Worm (Caenorhabditis elegans) whole organism, young adult: ENCODE data around the gene C18D4.3.

Experiments
- ama-1 ChIP-seq, 3 experiments: fragments of 150-350 bp in 1 of 3; sonication (generic microtip) in 2 of 3; optimal IDR thresholded peaks; 2 replicates each; lab custom pipeline; 2014 to 2018; ENCODE audit warnings: missing biosample characterization in 2 of 3, missing genetic modification characterization in 2 of 3, missing genetic modification reagents in 2 of 3
- chd-7 ChIP-seq: sonication (generic microtip); optimal IDR thresholded peaks from 2 replicates; lab custom pipeline; 2016; ENCODE audit warnings: mild to moderate bottlenecking, missing genetic modification characterization, moderate library complexity, missing compliant biosample characterization
- die-1 ChIP-seq: sonication (generic microtip); optimal IDR thresholded peaks from 2 replicates; lab custom pipeline; 2016; ENCODE audit warnings: missing genotype, mild to moderate bottlenecking, missing genetic modification characterization, missing compliant biosample characterization
- lag-1 ChIP-seq: fragments of 200-800 bp; sonication (Bioruptor generic); IDR thresholded peaks from 2 replicates; pipeline ENCODE4 v1.3.6; 2022; ENCODE audit warnings: missing genetic modification reagents, missing genetic modification characterization, missing compliant biosample characterization
- nfya-1 ChIP-seq: sonication (generic microtip); optimal IDR thresholded peaks from 2 replicates; lab custom pipeline; 2017; ENCODE audit warnings: antibody characterized with exemption, missing compliant biosample characterization, missing genetic modification characterization, borderline replicate concordance; ENCODE audit not compliant: insufficient read depth
- nfyb-1 ChIP-seq: fragments of 200-800 bp; sonication (Bioruptor generic); IDR thresholded peaks from 2 replicates; pipeline ENCODE4 v1.3.6; 2022; ENCODE audit warnings: missing genetic modification reagents, missing genetic modification characterization, missing compliant biosample characterization
- unc-62 ChIP-seq: fragments of 150-350 bp; optimal IDR thresholded peaks from 2 replicates; lab custom pipeline; 2014; ENCODE audit warnings: missing biosample characterization, missing genetic modification reagents, missing genetic modification characterization

ce11 chrV:17539289-17539688 lies 6.7 kb upstream of the C18D4.3 start:
- TF ChIP-seq ama-1 (optimal IDR thresholded peaks at IDR 0.05; lab: Kevin White, UChicago) (no peak), ama-1 (GFP tag; optimal IDR thresholded peaks at IDR 0.05; lab: Kevin White, UChicago) (no peak), unc-62 (no peak), chd-7 (tag; lab: Kevin White, UChicago) (no peak), die-1 (tag; lab: Kevin White, UChicago) (no peak), nfyb-1 (GFP tag; lab: Robert Waterston, UW) (no peak), nfya-1 (tag; lab: Kevin White, UChicago) (no peak), lag-1 (no peak)
